Worm (Caenorhabditis elegans) whole organism, young adult: ENCODE data around the gene far-5.

Source experiments
- D2030.7 ChIP-seq: fragments of 200-800 bp; sonication (Bioruptor generic); IDR thresholded peaks from 2 replicates; pipeline ENCODE4 v1.3.6; 2022; ENCODE audit warnings: missing genetic modification reagents, missing genetic modification characterization, missing compliant biosample characterization
- let-526 ChIP-seq: fragments of 200-800 bp; sonication (Bioruptor generic); IDR thresholded peaks from 2 replicates; pipeline ENCODE4 v1.3.6; 2022; ENCODE audit warnings: missing genetic modification reagents, missing genetic modification characterization, missing compliant biosample characterization
- mcd-1 ChIP-seq: fragments of 200-800 bp; sonication (Bioruptor generic); IDR thresholded peaks from 2 replicates; pipeline ENCODE4 v1.3.6; 2022; ENCODE audit warnings: missing genetic modification reagents, missing genetic modification characterization, missing compliant biosample characterization
- pha-4 ChIP-seq: fragments of 150-350 bp; sonication (generic microtip); optimal IDR thresholded peaks from 2 replicates; lab custom pipeline; 2014; ENCODE audit warnings: missing biosample characterization, missing genetic modification reagents, missing genetic modification characterization
- zim-3 ChIP-seq: sonication (generic microtip); optimal IDR thresholded peaks from 2 replicates; lab custom pipeline; 2017; ENCODE audit warnings: mild to moderate bottlenecking, missing genetic modification characterization, moderate library complexity, missing compliant biosample characterization

- TF ChIP-seq let-526 (GFP tag; lab: Robert Waterston, UW) (no peak), zim-3 (tag; lab: Kevin White, UChicago) (no peak), mcd-1 (GFP tag; lab: Robert Waterston, UW) (no peak), pha-4 (tag; lab: Kevin White, UChicago) (no peak), D2030.7 (GFP tag; lab: Robert Waterston, UW) (no peak)
These were observed 37.9 kb downstream of the far-5 start, which contains the start of gene W07G4.1 for ce11 chrV:13033223-13033622.
